Worm (Caenorhabditis elegans): ENCODE results near the gene abcf-2.

DNA sequence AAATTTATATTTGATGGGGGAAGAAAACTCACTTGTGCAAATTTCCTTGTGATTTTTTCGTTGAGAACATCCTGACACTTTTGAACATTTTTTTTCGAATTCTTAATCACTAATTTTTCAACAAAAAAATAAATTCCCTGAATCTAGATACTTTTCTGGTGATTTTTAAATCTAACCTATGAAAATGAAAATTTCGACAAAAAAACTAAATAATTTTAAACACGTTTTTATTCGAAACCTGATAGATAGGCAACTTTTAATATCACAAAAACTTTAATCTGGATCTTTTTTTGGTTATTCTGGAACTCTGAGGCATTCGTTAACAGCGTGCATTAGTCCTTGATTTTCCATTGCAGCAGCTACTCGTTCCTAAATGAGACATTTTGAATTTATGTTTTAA is 25.2 kb downstream of the abcf-2 start, which contains the start of gene F45G2.9:
- TF ChIP-seq ztf-29 (GFP tag; IDR thresholded peaks at IDR 0.05) (no peak), cog-1 (tag; optimal IDR thresholded peaks at IDR 0.05) (no peak)
